Fruit fly (Drosophila melanogaster): Measurements from ENCODE around the gene CG46458.

dm6 chr3R:6960777-6961176 lies 2.6 kb upstream of the CG46458 start:
- TF ChIP-seq CTCF (optimal IDR thresholded peaks at IDR 0.05) (no peak), CG8478 (optimal IDR thresholded peaks at IDR 0.05) (no peak)
